Worm (Caenorhabditis elegans) whole organism, midembryonic: ENCODE results near the gene Y37E11AR.7.

Experiments
- T22C8.4 ChIP-seq: fragments of 200-800 bp; sonication (Bioruptor generic); IDR thresholded peaks from 2 replicates; pipeline ENCODE4 v1.3.6; 2022; ENCODE audit warnings: missing genetic modification characterization, missing compliant biosample characterization
- cog-1 ChIP-seq: sonication (generic microtip); optimal IDR thresholded peaks from 2 replicates; lab custom pipeline; 2016; ENCODE audit warnings: missing genetic modification characterization, missing compliant biosample characterization
- flt-1 ChIP-seq: fragments of 200-800 bp; sonication (Bioruptor generic); IDR thresholded peaks from 2 replicates; pipeline ENCODE4 v1.3.6; 2022; ENCODE audit warnings: missing genetic modification characterization, missing compliant biosample characterization
- klf-2 ChIP-seq: fragments of 200-800 bp; sonication (Bioruptor generic); conservative IDR thresholded peaks from 2 replicates; pipeline ENCODE4 v1.3.6; 2022; ENCODE audit warnings: missing genetic modification reagents, missing genetic modification characterization, missing compliant biosample characterization
- med-1 ChIP-seq: sonication (generic microtip); optimal IDR thresholded peaks from 2 replicates; lab custom pipeline; 2017; ENCODE audit warnings: missing genetic modification characterization, mild to moderate bottlenecking, missing compliant biosample characterization, antibody characterized with exemption, missing genetic modification reagents; ENCODE audit not compliant: insufficient read depth
- ref-1 ChIP-seq: fragments of 200-800 bp; sonication (Bioruptor generic); conservative IDR thresholded peaks from 2 replicates; pipeline ENCODE4 v1.3.6; 2022; ENCODE audit warnings: missing genetic modification reagents, missing genetic modification characterization, missing compliant biosample characterization
- tab-1 ChIP-seq: fragments of 200-800 bp; sonication (Bioruptor generic); IDR thresholded peaks from 2 replicates; pipeline ENCODE4 v1.3.6; 2022; ENCODE audit warnings: missing genetic modification characterization, missing compliant biosample characterization
- ztf-23 ChIP-seq: fragments of 200-800 bp; sonication (Bioruptor generic); IDR thresholded peaks from 2 replicates; pipeline ENCODE4 v1.3.6; 2022; ENCODE audit warnings: missing genetic modification reagents, missing genetic modification characterization, missing compliant biosample characterization
- ztf-29 ChIP-seq: fragments of 200-800 bp; sonication (Bioruptor generic); IDR thresholded peaks from 2 replicates; pipeline ENCODE4 v1.3.6; 2022; ENCODE audit warnings: missing genetic modification reagents, missing genetic modification characterization, missing compliant biosample characterization

Y37E11AR.7 gene

ce11 chrIV:3721973-3722372 lies 33.3 kb downstream of the Y37E11AR.7 start:
- no peak for TF ChIP-seq ztf-23 (GFP tag; lab: Robert Waterston, UW)
- TF ChIP-seq cog-1 (tag; lab: Kevin White, UChicago), result no peak
- TF ChIP-seq med-1 (GFP tag; lab: Kevin White, UChicago), result no peak
- TF ChIP-seq flt-1 (GFP tag; lab: Robert Waterston, UW), result no peak
- TF ChIP-seq T22C8.4 (GFP tag; lab: Robert Waterston, UW), result no peak
- no peak for TF ChIP-seq klf-2 (GFP tag; lab: Robert Waterston, UW)
- TF ChIP-seq ref-1 (GFP tag; lab: Robert Waterston, UW), result no peak
- TF ChIP-seq ztf-29 (GFP tag; lab: Robert Waterston, UW), result no peak
- no peak for TF ChIP-seq tab-1

ce11 chrIV:3720644-3721043 lies 34.6 kb downstream of the Y37E11AR.7 start:
- no peak for TF ChIP-seq tab-1
- TF ChIP-seq med-1 (GFP tag; lab: Kevin White, UChicago), result no peak
- no peak for TF ChIP-seq ztf-23 (GFP tag; lab: Robert Waterston, UW)
- TF ChIP-seq flt-1 (GFP tag; lab: Robert Waterston, UW), result no peak
- TF ChIP-seq ztf-29 (GFP tag; lab: Robert Waterston, UW), result no peak
- TF ChIP-seq ref-1 (GFP tag; lab: Robert Waterston, UW), result no peak
- no peak for TF ChIP-seq T22C8.4 (GFP tag; lab: Robert Waterston, UW)
- no peak for TF ChIP-seq klf-2 (GFP tag; lab: Robert Waterston, UW)
- TF ChIP-seq cog-1 (tag; lab: Kevin White, UChicago), result no peak

ce11 chrIV:3719057-3719456 lies 36.2 kb downstream of the Y37E11AR.7 start, which contains the start of gene Y37E11AM.3:
Gene Y37E11AM.3 (minus strand): TSS chrIV:3719157.
- TF ChIP-seq tab-1 (no peak), ztf-29 (GFP tag; lab: Robert Waterston, UW) (no peak), cog-1 (tag; lab: Kevin White, UChicago) (no peak), ref-1 (GFP tag; lab: Robert Waterston, UW) (no peak), ztf-23 (GFP tag; lab: Robert Waterston, UW) (no peak), flt-1 (GFP tag; lab: Robert Waterston, UW) (no peak), T22C8.4 (GFP tag; lab: Robert Waterston, UW) (no peak)

- TF ChIP-seq ztf-29 (GFP tag; lab: Robert Waterston, UW), result no peak
- TF ChIP-seq ref-1 (GFP tag; lab: Robert Waterston, UW), result no peak
- no peak for TF ChIP-seq ztf-23 (GFP tag; lab: Robert Waterston, UW)
- no peak for TF ChIP-seq cog-1 (tag; lab: Kevin White, UChicago)
- TF ChIP-seq tab-1, result no peak
- TF ChIP-seq klf-2 (GFP tag; lab: Robert Waterston, UW), result no peak
- no peak for TF ChIP-seq med-1 (GFP tag; lab: Kevin White, UChicago)
- TF ChIP-seq flt-1 (GFP tag; lab: Robert Waterston, UW), result no peak
- no peak for TF ChIP-seq T22C8.4 (GFP tag; lab: Robert Waterston, UW)
These were observed 44.5 kb downstream of the Y37E11AR.7 start for ce11 chrIV:3710737-3711136.

ce11 chrIV:3709200-3709599 lies 46.1 kb downstream of the Y37E11AR.7 start, which contains the start of gene Y37E11AL.1:
Gene Y37E11AL.1 (plus strand): TSS chrIV:3709500.
- no peak for TF ChIP-seq T22C8.4 (GFP tag; lab: Robert Waterston, UW)
- TF ChIP-seq ztf-29 (GFP tag; lab: Robert Waterston, UW), result no peak
- TF ChIP-seq ztf-23 (GFP tag; lab: Robert Waterston, UW), result no peak
- TF ChIP-seq cog-1 (tag; lab: Kevin White, UChicago), result no peak
- no peak for TF ChIP-seq ref-1 (GFP tag; lab: Robert Waterston, UW)
- TF ChIP-seq klf-2 (GFP tag; lab: Robert Waterston, UW), result no peak
- TF ChIP-seq flt-1 (GFP tag; lab: Robert Waterston, UW), result no peak
- no peak for TF ChIP-seq tab-1
- no peak for TF ChIP-seq med-1 (GFP tag; lab: Kevin White, UChicago)
